Fruit fly (Drosophila melanogaster) whole organism, embryonic: Measurements from ENCODE around the gene puc.

Experiments
- Blimp-1 ChIP-seq: fragments of 200-800 bp; sonication (Bioruptor generic); optimal IDR thresholded peaks from 3 replicates; lab custom pipeline; 2018; ENCODE audit warnings: missing biosample characterization, missing genetic modification characterization, mild to moderate bottlenecking, moderate library complexity, missing genetic modification reagents
- CG12769 ChIP-seq: fragments of 200-800 bp; sonication (Bioruptor generic); optimal IDR thresholded peaks from 2 replicates; lab custom pipeline; 2019; ENCODE audit warnings: missing biosample characterization, mild to moderate bottlenecking, missing genetic modification characterization, moderate library complexity
- CG13123 ChIP-seq: fragments of 200-800 bp; sonication (Bioruptor generic); optimal IDR thresholded peaks from 2 replicates; lab custom pipeline; 2016; ENCODE audit warnings: missing biosample characterization, missing genetic modification characterization
- CG14710 ChIP-seq: fragments of 200-800 bp; sonication (Bioruptor generic); optimal IDR thresholded peaks from 3 replicates; lab custom pipeline; 2019; ENCODE audit warnings: missing biosample characterization, mild to moderate bottlenecking, missing genetic modification characterization, moderate library complexity
- CG17186 ChIP-seq: fragments of 200-800 bp; sonication (Bioruptor generic); optimal IDR thresholded peaks from 3 replicates; lab custom pipeline; 2017; ENCODE audit warnings: missing biosample characterization, missing genetic modification reagents, missing genetic modification characterization
- CG17361 ChIP-seq: fragments of 200-800 bp; sonication (Bioruptor generic); IDR thresholded peaks from 3 replicates; pipeline ENCODE4 v1.3.6; 2022; ENCODE audit warnings: missing biosample characterization, missing genetic modification characterization
- CG17385 ChIP-seq: fragments of 200-800 bp; sonication (Bioruptor generic); optimal IDR thresholded peaks from 3 replicates; lab custom pipeline; 2018; ENCODE audit warnings: missing biosample characterization, mild to moderate bottlenecking, missing genetic modification characterization
- CG2875 ChIP-seq: fragments of 200-800 bp; sonication (Bioruptor generic); optimal IDR thresholded peaks from 2 replicates; lab custom pipeline; 2017; ENCODE audit warnings: missing biosample characterization, mild to moderate bottlenecking, missing genetic modification characterization, missing genetic modification reagents
- CG3281 ChIP-seq: fragments of 200-800 bp; sonication (Bioruptor generic); optimal IDR thresholded peaks from 3 replicates; lab custom pipeline; 2017; ENCODE audit warnings: missing biosample characterization, mild to moderate bottlenecking, missing genetic modification characterization
- CG33213 ChIP-seq: fragments of 200-800 bp; sonication (Bioruptor generic); optimal IDR thresholded peaks from 3 replicates; lab custom pipeline; 2016; ENCODE audit warnings: missing biosample characterization, missing genetic modification characterization
- CG6254 ChIP-seq: fragments of 200-800 bp; sonication (Bioruptor generic); optimal IDR thresholded peaks from 3 replicates; lab custom pipeline; 2017; ENCODE audit warnings: mild to moderate bottlenecking, missing biosample characterization, missing genetic modification reagents, missing genetic modification characterization
- CG7271 ChIP-seq: fragments of 200-800 bp; sonication (Bioruptor generic); optimal IDR thresholded peaks from 2 replicates; lab custom pipeline; 2018; ENCODE audit warnings: missing biosample characterization, mild to moderate bottlenecking, missing genetic modification characterization, moderate library complexity
- CG9797 ChIP-seq: fragments of 200-800 bp; sonication (Bioruptor generic); optimal IDR thresholded peaks from 3 replicates; lab custom pipeline; 2018; ENCODE audit warnings: missing biosample characterization, mild to moderate bottlenecking, missing genetic modification characterization
- CG9817 ChIP-seq: fragments of 200-800 bp; sonication (Bioruptor generic); optimal IDR thresholded peaks from 2 replicates; lab custom pipeline; 2018; ENCODE audit warnings: missing biosample characterization, mild to moderate bottlenecking, missing genetic modification characterization, moderate library complexity
- Dad ChIP-seq: fragments of 200-800 bp; sonication (Bioruptor generic); optimal IDR thresholded peaks from 3 replicates; lab custom pipeline; 2016; ENCODE audit warnings: missing biosample characterization, missing genetic modification characterization
- Dip2 ChIP-seq: fragments of 200-800 bp; sonication (Bioruptor generic); IDR thresholded peaks from 2 replicates; pipeline ENCODE4 v1.3.6; 2022; ENCODE audit warnings: missing biosample characterization, missing genetic modification characterization
- Dip3 ChIP-seq: fragments of 200-800 bp; sonication (Bioruptor generic); optimal IDR thresholded peaks from 3 replicates; lab custom pipeline; 2016; ENCODE audit warnings: missing biosample characterization, missing genetic modification characterization
- Dref ChIP-seq: fragments of 200-800 bp; sonication (Bioruptor generic); IDR thresholded peaks from 2 replicates; pipeline ENCODE4 v1.3.6; 2022; ENCODE audit warnings: missing biosample characterization, missing genetic modification characterization
- Fer3 ChIP-seq: fragments of 200-800 bp; sonication (Bioruptor generic); optimal IDR thresholded peaks from 2 replicates; lab custom pipeline; 2018; ENCODE audit warnings: missing biosample characterization, mild to moderate bottlenecking, missing genetic modification characterization, moderate library complexity
- Gsc ChIP-seq: fragments of 200-800 bp; sonication (Bioruptor generic); IDR thresholded peaks from 2 replicates; pipeline ENCODE4 v1.3.6; 2022; ENCODE audit warnings: missing biosample characterization, missing genetic modification characterization
- HLH3B ChIP-seq: fragments of 200-800 bp; sonication (Bioruptor generic); IDR thresholded peaks from 2 replicates; pipeline ENCODE4 v1.3.6; 2022; ENCODE audit warnings: missing biosample characterization, missing genetic modification characterization
- MTF-1 ChIP-seq: fragments of 200-800 bp; sonication (Bioruptor generic); optimal IDR thresholded peaks from 2 replicates; lab custom pipeline; 2018; ENCODE audit warnings: missing biosample characterization, mild to moderate bottlenecking, missing genetic modification characterization, borderline replicate concordance
- Mes4 ChIP-seq: fragments of 200-800 bp; sonication (Bioruptor generic); optimal IDR thresholded peaks from 2 replicates; lab custom pipeline; 2016; ENCODE audit warnings: missing biosample characterization, missing genetic modification characterization
- Rfx ChIP-seq: fragments of 200-800 bp; sonication (Bioruptor generic); IDR thresholded peaks from 2 replicates; pipeline ENCODE4 v1.3.6; 2022; ENCODE audit warnings: missing biosample characterization, missing genetic modification characterization
- Stat92E ChIP-seq, 3 experiments: fragments of >200 bp in 2 of 3; fragments of 200-800 bp in 1 of 3; sonication (Bioruptor generic) in 1 of 3; optimal IDR thresholded peaks; 2 replicates each; lab custom pipeline; 2017 to 2019; ENCODE audit warnings: missing biosample characterization in 3 of 3, missing genetic modification characterization in 3 of 3, mild to moderate bottlenecking in 1 of 3, moderate library complexity in 1 of 3
- Usf ChIP-seq: fragments of 200-800 bp; sonication (Bioruptor generic); optimal IDR thresholded peaks from 2 replicates; lab custom pipeline; 2017; ENCODE audit warnings: missing genotype, missing biosample characterization, missing genetic modification characterization
- caup ChIP-seq: fragments of 200-800 bp; sonication (Bioruptor generic); optimal IDR thresholded peaks from 3 replicates; lab custom pipeline; 2017; ENCODE audit warnings: missing biosample characterization, mild to moderate bottlenecking, missing genetic modification characterization, moderate library complexity; ENCODE audit not compliant: severe bottlenecking
- corto ChIP-seq: fragments of 200-800 bp; sonication (Bioruptor generic); optimal IDR thresholded peaks from 2 replicates; lab custom pipeline; 2016; ENCODE audit warnings: missing biosample characterization, mild to moderate bottlenecking, missing genetic modification characterization, moderate library complexity
- dimm ChIP-seq: fragments of 200-800 bp; sonication (Bioruptor generic); IDR thresholded peaks from 2 replicates; pipeline ENCODE4 v1.3.6; 2022; ENCODE audit warnings: missing biosample characterization, missing genetic modification characterization
- dmrt99B ChIP-seq: fragments of 200-800 bp; sonication (Bioruptor generic); optimal IDR thresholded peaks from 2 replicates; lab custom pipeline; 2018; ENCODE audit warnings: missing biosample characterization, mild to moderate bottlenecking, missing genetic modification characterization, moderate library complexity
- gem ChIP-seq: fragments of 200-800 bp; sonication (Bioruptor generic); optimal IDR thresholded peaks from 2 replicates; lab custom pipeline; 2019; ENCODE audit warnings: missing biosample characterization, mild to moderate bottlenecking, missing genetic modification characterization, moderate library complexity
- grau ChIP-seq: fragments of 200-800 bp; optimal IDR thresholded peaks from 3 replicates; lab custom pipeline; 2019; ENCODE audit warnings: missing biosample characterization, mild to moderate bottlenecking, missing genetic modification characterization, moderate library complexity
- gt ChIP-seq: fragments of 200-800 bp; sonication (Bioruptor generic); IDR thresholded peaks from 2 replicates; pipeline ENCODE4 v1.3.6; 2022; ENCODE audit warnings: missing biosample characterization, missing genetic modification characterization
- mam ChIP-seq: fragments of 200-800 bp; sonication (Bioruptor generic); optimal IDR thresholded peaks from 3 replicates; lab custom pipeline; 2016; ENCODE audit warnings: missing biosample characterization, missing genetic modification characterization
- nerfin-1 ChIP-seq: fragments of 200-800 bp; sonication (Bioruptor generic); optimal IDR thresholded peaks from 3 replicates; lab custom pipeline; 2019; ENCODE audit warnings: missing biosample characterization, mild to moderate bottlenecking, missing genetic modification characterization, moderate library complexity
- nmo ChIP-seq: fragments of 200-800 bp; sonication (Bioruptor generic); optimal IDR thresholded peaks from 2 replicates; lab custom pipeline; 2018; ENCODE audit warnings: missing biosample characterization, mild to moderate bottlenecking, missing genetic modification characterization, moderate library complexity
- pfk ChIP-seq: fragments of 200-800 bp; sonication (Bioruptor generic); optimal IDR thresholded peaks from 2 replicates; lab custom pipeline; 2018; ENCODE audit warnings: missing biosample characterization, mild to moderate bottlenecking, missing genetic modification characterization, moderate library complexity
- prd ChIP-seq, 3 experiments: fragments of >200 bp in 2 of 3; fragments of 200-800 bp in 1 of 3; sonication (Bioruptor generic) in 1 of 3; optimal IDR thresholded peaks in 2 of 3; IDR thresholded peaks in 1 of 3; 2 replicates in 2 of 3; 3 replicates in 1 of 3; pipeline versions ENCODE4 v1.3.6 to Lab custom; 2017 to 2022; ENCODE audit warnings: missing biosample characterization in 1 of 3, missing genetic modification characterization in 1 of 3
- pum ChIP-seq: fragments of 200-800 bp; sonication (Bioruptor generic); optimal IDR thresholded peaks from 2 replicates; lab custom pipeline; 2016; ENCODE audit warnings: missing biosample characterization, missing genetic modification characterization
- rib ChIP-seq: fragments of 200-800 bp; sonication (Bioruptor generic); IDR thresholded peaks from 2 replicates; pipeline ENCODE4 v1.3.6; 2022; ENCODE audit warnings: missing biosample characterization, missing genetic modification characterization
- sc ChIP-seq, 3 experiments: fragments of >200 bp in 2 of 3; fragments of 200-800 bp in 1 of 3; sonication (Bioruptor generic) in 1 of 3; optimal IDR thresholded peaks; 2 replicates in 2 of 3; 3 replicates in 1 of 3; lab custom pipeline; 2017; ENCODE audit warnings: mild to moderate bottlenecking in 1 of 3, missing biosample characterization in 1 of 3, missing genetic modification characterization in 1 of 3, missing genetic modification reagents in 1 of 3
- sim ChIP-seq: fragments of 200-800 bp; sonication (Bioruptor generic); IDR thresholded peaks from 2 replicates; pipeline ENCODE4 v1.3.6; 2022; ENCODE audit warnings: missing biosample characterization, missing genetic modification characterization
- sug ChIP-seq: fragments of 200-800 bp; optimal IDR thresholded peaks from 2 replicates; lab custom pipeline; 2019; ENCODE audit warnings: missing biosample characterization, mild to moderate bottlenecking, missing genetic modification characterization, moderate library complexity
- trem ChIP-seq: fragments of 200-800 bp; optimal IDR thresholded peaks from 3 replicates; lab custom pipeline; 2019; ENCODE audit warnings: missing biosample characterization, mild to moderate bottlenecking, missing genetic modification characterization, moderate library complexity
- wor ChIP-seq: fragments of 200-800 bp; sonication (Bioruptor generic); IDR thresholded peaks from 2 replicates; pipeline ENCODE4 v1.3.6; 2022; ENCODE audit warnings: missing biosample characterization, missing genetic modification characterization
- zen2 ChIP-seq: fragments of 200-800 bp; sonication (Bioruptor generic); IDR thresholded peaks from 3 replicates; pipeline ENCODE4 v1.3.6; 2022; ENCODE audit warnings: missing biosample characterization, missing genetic modification characterization; ENCODE audit not compliant: partially characterized antibody

The puc gene

dm6 chr3R:8119457-8120337 lies 14.6 kb downstream of the puc start (continued):
- peak; percentile 44 for TF ChIP-seq caup
- no peak for TF ChIP-seq CG17186
- no peak; the same call in 2 of the 3 replicates for TF ChIP-seq zen2
- TF ChIP-seq CG13123 (GFP tag; lab: Kevin White, UChicago), result no peak
- TF ChIP-seq CG7271, result no peak
- peak; percentile 73 for TF ChIP-seq CG9817
- peak; percentile 81 for TF ChIP-seq corto (GFP tag; lab: Kevin White, UChicago)
- no peak for TF ChIP-seq CG9797 (GFP tag; lab: Kevin White, UChicago)
- peak; percentile 56; the same call in 2 of the 3 replicates for TF ChIP-seq CG17361
- TF ChIP-seq Usf (GFP tag; lab: Kevin White, UChicago), result peak; percentile 2
- no peak for TF ChIP-seq Dip3
- no peak for TF ChIP-seq nerfin-1 (tag; lab: Kevin White, UChicago)
- peak; percentile 87 for TF ChIP-seq gem (tag; lab: Kevin White, UChicago)
- peak; percentile 29 for TF ChIP-seq CG14710
- peak; percentile 84 for TF ChIP-seq Fer3 (tag; lab: Kevin White, UChicago)
- TF ChIP-seq nmo, result peak; percentile 63
- peak; percentile 50 for TF ChIP-seq sug (tag; lab: Kevin White, UChicago)
- TF ChIP-seq CG2875 (GFP tag; lab: Kevin White, UChicago), result peak; percentile 34
- no peak for TF ChIP-seq prd (optimal IDR thresholded peaks at IDR 0.05; lab: Kevin White, UChicago)
- peak; percentile 74 for TF ChIP-seq prd (GFP tag; IDR thresholded peaks at IDR 0.05; lab: Robert Waterston, UW)
- TF ChIP-seq sim (GFP tag; lab: Robert Waterston, UW), result no peak; the same call in 1 of the 2 replicates
- peak; percentile 60; the same call in 1 of the 2 replicates for TF ChIP-seq HLH3B (GFP tag; lab: Robert Waterston, UW)
- 0 out of 2 replicates have a peak, but pooled peaks have one; percentile 22 for TF ChIP-seq Dref (GFP tag; lab: Robert Waterston, UW)
- peak; percentile 64 for TF ChIP-seq CG17385 (GFP tag; lab: Kevin White, UChicago)
- peak; percentile 74 for TF ChIP-seq Rfx (GFP tag; lab: Robert Waterston, UW)
- TF ChIP-seq mam, result no peak
- TF ChIP-seq pum (GFP tag; lab: Kevin White, UChicago), result no peak
- peak; percentile 77 for TF ChIP-seq CG3281
- TF ChIP-seq Gsc, result no peak
- peak; percentile 56 for TF ChIP-seq CG6254
- TF ChIP-seq trem, result peak; percentile 38
- no peak for TF ChIP-seq Mes4 (GFP tag; lab: Kevin White, UChicago)
- TF ChIP-seq wor (GFP tag; lab: Robert Waterston, UW), result peak; percentile 41; the same call in 1 of the 2 replicates
- TF ChIP-seq Dad (GFP tag; lab: Kevin White, UChicago), result no peak
- peak; percentile 84 for TF ChIP-seq CG12769 (tag; lab: Kevin White, UChicago)
- TF ChIP-seq gt, result no peak
- TF ChIP-seq Blimp-1 (GFP tag; lab: Kevin White, UChicago), result peak; percentile 64
- peak; percentile 71 for TF ChIP-seq dmrt99B (tag; lab: Kevin White, UChicago)
- TF ChIP-seq sc (optimal IDR thresholded peaks at IDR 0.05; lab: Kevin White, UChicago), result no peak
- no peak for TF ChIP-seq sc (GFP tag; optimal IDR thresholded peaks at IDR 0.05; lab: Kevin White, UChicago)
- peak; percentile 98 for TF ChIP-seq grau
- TF ChIP-seq CG33213 (GFP tag; lab: Kevin White, UChicago), result no peak
- no peak for TF ChIP-seq dimm (GFP tag; lab: Robert Waterston, UW)
- TF ChIP-seq rib (GFP tag; lab: Robert Waterston, UW), result no peak
- peak; percentile 14 for TF ChIP-seq MTF-1 (GFP tag; lab: Kevin White, UChicago)
- peak; percentile 29 for TF ChIP-seq pfk
- peak in 1 of 3 experiments; percentile 46 for TF ChIP-seq Stat92E (GFP tag; optimal IDR thresholded peaks at IDR 0.05; lab: Kevin White, UChicago)
- no peak for TF ChIP-seq Dip2
